Worm (Caenorhabditis elegans): ENCODE data around the gene T26E4.7.

DNA sequence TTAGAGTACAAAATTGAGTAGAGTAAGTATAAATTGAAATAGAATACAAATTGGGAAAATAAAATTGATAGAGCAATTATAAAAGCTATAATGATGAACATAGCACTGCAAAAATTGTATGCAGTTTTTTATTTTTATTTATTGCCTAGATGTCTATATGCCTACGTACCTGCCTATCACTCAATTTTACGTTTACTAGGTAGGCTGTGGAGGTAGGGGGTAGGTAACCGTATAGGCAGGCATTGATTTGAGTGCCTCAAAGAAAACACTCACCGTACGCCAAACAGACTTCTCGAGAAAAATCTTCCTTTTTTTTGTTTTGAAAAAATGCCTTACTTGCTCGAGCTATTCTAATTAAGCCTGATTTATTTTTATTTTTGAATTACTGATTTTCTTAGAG, 38.2 kb downstream of the T26E4.7 start, which contains the start of gene srbc-56:
- TF ChIP-seq unc-39 (tag; optimal IDR thresholded peaks at IDR 0.05), result no peak
- TF ChIP-seq R02D3.7 (tag; optimal IDR thresholded peaks at IDR 0.05), result no peak
- no peak for TF ChIP-seq aly-2 (tag; optimal IDR thresholded peaks at IDR 0.05)
- TF ChIP-seq elt-3 (tag; optimal IDR thresholded peaks at IDR 0.05), result no peak
- no peak for TF ChIP-seq crh-2 (tag; optimal IDR thresholded peaks at IDR 0.05)
- TF ChIP-seq C34F6.9 (tag; optimal IDR thresholded peaks at IDR 0.05), result no peak
- no peak for TF ChIP-seq ztf-11 (tag; optimal IDR thresholded peaks at IDR 0.05)
- TF ChIP-seq fos-1 (tag; optimal IDR thresholded peaks at IDR 0.05), result no peak
- no peak for TF ChIP-seq unc-55 (GFP tag; optimal IDR thresholded peaks at IDR 0.05)
